Worm (Caenorhabditis elegans) whole organism, midembryonic: ENCODE results near the gene C44B7.5.
A peak's percentile ranks its signal among the peaks of the same experiment; 100 is the strongest.

ENCODE experiments used
- cog-1 ChIP-seq: sonication (generic microtip); optimal IDR thresholded peaks from 2 replicates; lab custom pipeline; 2016; ENCODE audit warnings: missing genetic modification characterization, missing compliant biosample characterization
- flt-1 ChIP-seq: fragments of 200-800 bp; sonication (Bioruptor generic); IDR thresholded peaks from 2 replicates; pipeline ENCODE4 v1.3.6; 2022; ENCODE audit warnings: missing genetic modification characterization, missing compliant biosample characterization
- ztf-23 ChIP-seq: fragments of 200-800 bp; sonication (Bioruptor generic); IDR thresholded peaks from 2 replicates; pipeline ENCODE4 v1.3.6; 2022; ENCODE audit warnings: missing genetic modification reagents, missing genetic modification characterization, missing compliant biosample characterization

ce11 chrII:6838270-6838878, 34.0 kb downstream of the C44B7.5 start:
- TF ChIP-seq cog-1 (tag; lab: Kevin White, UChicago) (peak; percentile 13), flt-1 (GFP tag; lab: Robert Waterston, UW) (no peak), ztf-23 (GFP tag; lab: Robert Waterston, UW) (no peak)
